Worm (Caenorhabditis elegans) whole organism, young adult: Measurements from ENCODE around the gene srz-96.

ENCODE experiments used
- B0019.2 ChIP-seq: fragments of 200-800 bp; sonication (Bioruptor generic); conservative IDR thresholded peaks from 2 replicates; pipeline ENCODE4 v1.3.6; 2022; ENCODE audit warnings: missing genetic modification reagents, missing genetic modification characterization, missing compliant biosample characterization
- B0336.3 ChIP-seq: fragments of 200-800 bp; sonication (Bioruptor generic); IDR thresholded peaks from 2 replicates; pipeline ENCODE4 v1.3.6; 2022; ENCODE audit warnings: missing genetic modification characterization, missing compliant biosample characterization
- F37B4.10 ChIP-seq: fragments of 200-800 bp; sonication (Bioruptor generic); IDR thresholded peaks from 2 replicates; pipeline ENCODE4 v1.3.6; 2022; ENCODE audit warnings: missing genetic modification characterization, missing compliant biosample characterization
- F52B5.7 ChIP-seq: sonication (generic microtip); optimal IDR thresholded peaks from 2 replicates; lab custom pipeline; 2016; ENCODE audit warnings: mild to moderate bottlenecking, missing genetic modification characterization, missing compliant biosample characterization
- T07F8.4 ChIP-seq: sonication (generic microtip); optimal IDR thresholded peaks from 2 replicates; lab custom pipeline; 2016; ENCODE audit warnings: mild to moderate bottlenecking, missing genetic modification characterization, moderate library complexity, missing compliant biosample characterization
- Y67H2A.10 ChIP-seq: fragments of 200-800 bp; sonication (Bioruptor generic); conservative IDR thresholded peaks from 2 replicates; pipeline ENCODE4 v1.3.6; 2022; ENCODE audit warnings: missing genetic modification reagents, missing genetic modification characterization, missing compliant biosample characterization
- Y95B8A.8 ChIP-seq: fragments of 200-800 bp; sonication (Bioruptor generic); IDR thresholded peaks from 2 replicates; pipeline ENCODE4 v1.3.6; 2022; ENCODE audit warnings: missing genetic modification reagents, missing genetic modification characterization, missing compliant biosample characterization
- aptf-3 ChIP-seq: fragments of 200-800 bp; sonication (Bioruptor generic); IDR thresholded peaks from 2 replicates; pipeline ENCODE4 v1.3.6; 2022; ENCODE audit warnings: missing genetic modification characterization, missing compliant biosample characterization
- athp-1 ChIP-seq: sonication (generic microtip); optimal IDR thresholded peaks from 2 replicates; lab custom pipeline; 2017; ENCODE audit warnings: mild to moderate bottlenecking, missing genetic modification characterization, missing compliant biosample characterization
- attf-6 ChIP-seq: fragments of 200-800 bp; sonication (Bioruptor generic); IDR thresholded peaks from 2 replicates; pipeline ENCODE4 v1.3.6; 2022; ENCODE audit warnings: missing genetic modification reagents, missing genetic modification characterization, missing compliant biosample characterization
- cebp-1 ChIP-seq, 2 experiments: fragments of 200-800 bp in 1 of 2; sonication (Bioruptor generic) in 1 of 2; sonication (generic microtip) in 1 of 2; IDR thresholded peaks in 1 of 2; optimal IDR thresholded peaks in 1 of 2; 2 replicates each; pipeline versions ENCODE4 v1.3.6 to Lab custom; 2017 to 2022; ENCODE audit warnings: missing compliant biosample characterization in 2 of 2, missing genetic modification characterization in 2 of 2, mild to moderate bottlenecking in 1 of 2, missing genetic modification reagents in 1 of 2, moderate library complexity in 1 of 2
- ceh-100 ChIP-seq: fragments of 200-800 bp; sonication (Bioruptor generic); IDR thresholded peaks from 2 replicates; pipeline ENCODE4 v1.3.6; 2022; ENCODE audit warnings: missing genetic modification reagents, missing genetic modification characterization, missing compliant biosample characterization
- ceh-79 ChIP-seq: sonication (generic microtip); optimal IDR thresholded peaks from 2 replicates; lab custom pipeline; 2017; ENCODE audit warnings: mild to moderate bottlenecking, missing genetic modification characterization, missing compliant biosample characterization
- dox-1 ChIP-seq: fragments of 200-800 bp; sonication (Bioruptor generic); IDR thresholded peaks from 2 replicates; pipeline ENCODE4 v1.3.6; 2022; ENCODE audit warnings: missing genetic modification reagents, missing genetic modification characterization, missing compliant biosample characterization
- dpff-1 ChIP-seq: sonication (generic microtip); optimal IDR thresholded peaks from 2 replicates; lab custom pipeline; 2017; ENCODE audit warnings: mild to moderate bottlenecking, missing genetic modification characterization, missing compliant biosample characterization
- egl-18 ChIP-seq: fragments of 200-800 bp; sonication (Bioruptor generic); IDR thresholded peaks from 2 replicates; pipeline ENCODE4 v1.3.6; 2022; ENCODE audit warnings: missing genetic modification reagents, missing genetic modification characterization, missing compliant biosample characterization
- ets-4 ChIP-seq: fragments of 200-800 bp; sonication (Bioruptor generic); optimal IDR thresholded peaks from 2 replicates; lab custom pipeline; 2018; ENCODE audit warnings: mild to moderate bottlenecking, missing genetic modification characterization, missing compliant biosample characterization
- hmg-1.2 ChIP-seq: fragments of 200-800 bp; sonication (Bioruptor generic); IDR thresholded peaks from 2 replicates; pipeline ENCODE4 v1.3.6; 2022; ENCODE audit warnings: missing genetic modification reagents, missing genetic modification characterization, missing compliant biosample characterization
- hrde-1 ChIP-seq: sonication (generic microtip); optimal IDR thresholded peaks from 2 replicates; lab custom pipeline; 2016; ENCODE audit warnings: missing genetic modification characterization, mild to moderate bottlenecking, missing compliant biosample characterization, moderate library complexity, missing genotype, missing genetic modification reagents, borderline replicate concordance
- hsf-1 ChIP-seq: fragments of 200-800 bp; sonication (Bioruptor generic); IDR thresholded peaks from 2 replicates; pipeline ENCODE4 v1.3.6; 2022; ENCODE audit warnings: missing genetic modification reagents, missing genetic modification characterization, missing compliant biosample characterization
- lsy-27 ChIP-seq: sonication (generic microtip); optimal IDR thresholded peaks from 2 replicates; lab custom pipeline; 2017; ENCODE audit warnings: missing genetic modification characterization, mild to moderate bottlenecking, missing compliant biosample characterization, antibody characterized with exemption, missing genotype, borderline replicate concordance; ENCODE audit not compliant: insufficient read depth
- mes-4 ChIP-seq: sonication (generic microtip); optimal IDR thresholded peaks from 2 replicates; lab custom pipeline; 2016; ENCODE audit warnings: missing genotype, missing genetic modification characterization, missing compliant biosample characterization
- nfyb-1 ChIP-seq: fragments of 200-800 bp; sonication (Bioruptor generic); IDR thresholded peaks from 2 replicates; pipeline ENCODE4 v1.3.6; 2022; ENCODE audit warnings: missing genetic modification reagents, missing genetic modification characterization, missing compliant biosample characterization
- pbrm-1 ChIP-seq: fragments of 200-800 bp; sonication (Bioruptor generic); IDR thresholded peaks from 2 replicates; pipeline ENCODE4 v1.3.6; 2022; ENCODE audit warnings: missing genetic modification reagents, missing genetic modification characterization, missing compliant biosample characterization
- rcor-1 ChIP-seq: fragments of 200-800 bp; sonication (Bioruptor generic); IDR thresholded peaks from 2 replicates; pipeline ENCODE4 v1.3.6; 2022; ENCODE audit warnings: missing genetic modification reagents, missing genetic modification characterization, missing compliant biosample characterization
- rpc-1 ChIP-seq, 2 experiments: fragments of 150-350 bp in 1 of 2; sonication (generic microtip) in 1 of 2; optimal IDR thresholded peaks; 2 replicates each; lab custom pipeline; 2014 to 2018; ENCODE audit warnings: missing biosample characterization in 1 of 2, missing genetic modification characterization in 1 of 2, missing genetic modification reagents in 1 of 2, missing genotype in 1 of 2
- snpc-1.1 ChIP-seq: sonication (generic microtip); optimal IDR thresholded peaks from 2 replicates; lab custom pipeline; 2017; ENCODE audit warnings: missing genetic modification characterization, mild to moderate bottlenecking, missing compliant biosample characterization, antibody characterized with exemption, moderate library complexity, missing genotype, missing genetic modification reagents; ENCODE audit not compliant: insufficient read depth
- snpc-1.3 ChIP-seq: sonication (generic microtip); optimal IDR thresholded peaks from 2 replicates; lab custom pipeline; 2017; ENCODE audit warnings: missing genetic modification characterization, mild to moderate bottlenecking, missing compliant biosample characterization, antibody characterized with exemption, moderate library complexity, missing genotype, missing genetic modification reagents; ENCODE audit not compliant: insufficient read depth
- snpc-4 ChIP-seq, 5 experiments: fragments of 150-350 bp in 1 of 5; sonication (generic microtip) in 4 of 5; optimal IDR thresholded peaks; 2 replicates each; lab custom pipeline; 2014 to 2018; ENCODE audit warnings: missing genetic modification characterization in 5 of 5, missing biosample characterization in 3 of 5, antibody characterized with exemption in 2 of 5, mild to moderate bottlenecking in 2 of 5, missing compliant biosample characterization in 2 of 5, missing genotype in 2 of 5, moderate library complexity in 2 of 5, missing genetic modification reagents in 1 of 5
- unc-130 ChIP-seq: sonication (generic microtip); optimal IDR thresholded peaks from 2 replicates; lab custom pipeline; 2016; ENCODE audit warnings: missing genetic modification reagents, missing genetic modification characterization, missing compliant biosample characterization
- unc-62 ChIP-seq: fragments of 150-350 bp; optimal IDR thresholded peaks from 2 replicates; lab custom pipeline; 2014; ENCODE audit warnings: missing biosample characterization, missing genetic modification reagents, missing genetic modification characterization
- zfh-2 ChIP-seq: fragments of 200-800 bp; sonication (Bioruptor generic); conservative IDR thresholded peaks from 2 replicates; pipeline ENCODE4 v1.3.6; 2022; ENCODE audit warnings: missing genetic modification reagents, missing genetic modification characterization, missing compliant biosample characterization
- ztf-26 ChIP-seq: sonication (generic microtip); optimal IDR thresholded peaks from 2 replicates; lab custom pipeline; 2017; ENCODE audit warnings: missing genetic modification characterization, missing compliant biosample characterization
- ztf-28 ChIP-seq: fragments of 200-800 bp; sonication (Bioruptor generic); IDR thresholded peaks from 2 replicates; pipeline ENCODE4 v1.3.6; 2022; ENCODE audit warnings: missing genetic modification reagents, missing genetic modification characterization, missing compliant biosample characterization
- ztf-3 ChIP-seq: fragments of 200-800 bp; sonication (Bioruptor generic); optimal IDR thresholded peaks from 2 replicates; lab custom pipeline; 2018; ENCODE audit warnings: mild to moderate bottlenecking, missing genetic modification characterization, missing compliant biosample characterization
- ztf-6 ChIP-seq: fragments of 200-800 bp; sonication (Bioruptor generic); IDR thresholded peaks from 2 replicates; pipeline ENCODE4 v1.3.6; 2022; ENCODE audit warnings: missing genetic modification reagents, missing genetic modification characterization, missing compliant biosample characterization

The srz-96 gene

ce11 chrV:17212743-17213142, 13.7 kb downstream of the srz-96 start, which contains the start of gene srh-113:
Gene srh-113 (plus strand): TSS chrV:17213043.
- TF ChIP-seq ceh-100 (GFP tag; lab: Robert Waterston, UW) (no peak), ztf-6 (GFP tag; lab: Robert Waterston, UW) (no peak), hmg-1.2 (GFP tag; lab: Robert Waterston, UW) (no peak), B0336.3 (GFP tag; lab: Robert Waterston, UW) (no peak), hrde-1 (tag; lab: Kevin White, UChicago) (no peak), zfh-2 (GFP tag; lab: Robert Waterston, UW) (no peak), mes-4 (tag; lab: Kevin White, UChicago) (no peak), Y95B8A.8 (GFP tag; lab: Robert Waterston, UW) (no peak), F37B4.10 (GFP tag; lab: Robert Waterston, UW) (no peak), snpc-1.1 (tag; lab: Kevin White, UChicago) (no peak)

- TF ChIP-seq snpc-4 (GFP tag; optimal IDR thresholded peaks at IDR 0.05; lab: Kevin White, UChicago) = no peak
- peak in 2 of 4 experiments; percentile 69 to 77 for TF ChIP-seq snpc-4 (tag; optimal IDR thresholded peaks at IDR 0.05; lab: Kevin White, UChicago)
- TF ChIP-seq attf-6 (GFP tag; lab: Robert Waterston, UW) = 0 out of 2 replicates have a peak, but pooled peaks have one; percentile 24
- peak; percentile 6 for TF ChIP-seq snpc-1.1 (tag; lab: Kevin White, UChicago)
- no peak for TF ChIP-seq rcor-1 (GFP tag; lab: Robert Waterston, UW)
These were observed 16.6 kb downstream of the srz-96 start for ce11 chrV:17215602-17216001.

ce11 chrV:17217690-17218089, 18.7 kb downstream of the srz-96 start, which contains the start of gene srbc-62:
Gene srbc-62 (plus strand): TSS chrV:17217990.
- no peak for TF ChIP-seq cebp-1 (GFP tag; IDR thresholded peaks at IDR 0.05; lab: Robert Waterston, UW)
- TF ChIP-seq cebp-1 (tag; optimal IDR thresholded peaks at IDR 0.05; lab: Kevin White, UChicago) = no peak

ce11 chrV:17220345-17220744, 21.3 kb downstream of the srz-96 start, which contains the start of gene srh-109:
Gene srh-109 (minus strand): TSS chrV:17220445.
- no peak for TF ChIP-seq athp-1 (tag; lab: Kevin White, UChicago)
- no peak for TF ChIP-seq B0019.2
- no peak for TF ChIP-seq ztf-26 (tag; lab: Kevin White, UChicago)
- TF ChIP-seq hsf-1 (GFP tag; lab: Robert Waterston, UW) = no peak
- no peak for TF ChIP-seq F52B5.7
- no peak for TF ChIP-seq unc-62 (GFP tag; lab: Kevin White, UChicago)
- no peak for TF ChIP-seq pbrm-1 (GFP tag; lab: Robert Waterston, UW)
- TF ChIP-seq rpc-1 (optimal IDR thresholded peaks at IDR 0.05; lab: Kevin White, UChicago) = no peak
- TF ChIP-seq rpc-1 (tag; optimal IDR thresholded peaks at IDR 0.05; lab: Kevin White, UChicago) = no peak
- no peak for TF ChIP-seq Y67H2A.10 (GFP tag; lab: Robert Waterston, UW)

ce11 chrV:17223305-17223704, 24.3 kb downstream of the srz-96 start, which contains the start of gene srh-252:
Gene srh-252 (minus strand): TSS chrV:17223405.
- TF ChIP-seq egl-18 (no peak), T07F8.4 (tag; lab: Kevin White, UChicago) (no peak), aptf-3 (no peak), unc-130 (GFP tag; lab: Kevin White, UChicago) (no peak), ztf-28 (GFP tag; lab: Robert Waterston, UW) (no peak), snpc-1.1 (tag; lab: Kevin White, UChicago) (no peak), nfyb-1 (no peak), athp-1 (tag; lab: Kevin White, UChicago) (no peak), dpff-1 (tag; lab: Kevin White, UChicago) (no peak), mes-4 (tag; lab: Kevin White, UChicago) (no peak), dox-1 (GFP tag; lab: Robert Waterston, UW) (no peak), snpc-1.3 (tag; lab: Kevin White, UChicago) (no peak), ztf-3 (no peak), ceh-79 (no peak), lsy-27 (no peak), ets-4 (GFP tag; lab: Kevin White, UChicago) (no peak), hmg-1.2 (GFP tag; lab: Robert Waterston, UW) (no peak)
